Worm (Caenorhabditis elegans): ENCODE measurements around the gene C17C3.24.

Gene C17C3.24

DNA sequence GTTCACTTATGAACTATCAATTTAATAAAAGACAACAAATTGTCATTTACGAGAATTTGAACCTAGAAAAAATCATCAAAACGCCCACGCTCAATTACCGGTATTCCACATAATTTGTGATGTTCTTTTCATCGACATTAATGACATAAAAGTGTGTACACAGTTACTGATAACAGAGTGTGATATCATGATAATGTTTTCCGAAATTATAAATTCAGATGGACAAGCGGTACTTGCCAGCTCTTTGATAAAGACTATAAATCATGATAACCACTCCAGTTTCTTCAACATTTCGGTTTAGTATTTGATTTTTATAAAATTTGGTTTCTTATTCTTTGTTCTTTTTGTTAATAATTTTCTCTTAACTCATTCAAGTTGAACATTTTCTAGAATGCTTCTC, 44.2 kb upstream of the C17C3.24 start, which contains the start of gene lys-8 (continued):
- TF ChIP-seq snpc-4 (GFP tag; optimal IDR thresholded peaks at IDR 0.05) = no peak
- TF ChIP-seq snpc-4 (tag; optimal IDR thresholded peaks at IDR 0.05) = peak in 1 of 4 experiments; percentile 49
- TF ChIP-seq F39B2.1 (GFP tag; IDR thresholded peaks at IDR 0.05) = no peak
- TF ChIP-seq nfya-2 (GFP tag; IDR thresholded peaks at IDR 0.05) = no peak
- no peak for TF ChIP-seq attf-3 (GFP tag; conservative IDR thresholded peaks at IDR 0.05)
- TF ChIP-seq akir-1 (GFP tag; optimal IDR thresholded peaks at IDR 0.05) = no peak

DNA sequence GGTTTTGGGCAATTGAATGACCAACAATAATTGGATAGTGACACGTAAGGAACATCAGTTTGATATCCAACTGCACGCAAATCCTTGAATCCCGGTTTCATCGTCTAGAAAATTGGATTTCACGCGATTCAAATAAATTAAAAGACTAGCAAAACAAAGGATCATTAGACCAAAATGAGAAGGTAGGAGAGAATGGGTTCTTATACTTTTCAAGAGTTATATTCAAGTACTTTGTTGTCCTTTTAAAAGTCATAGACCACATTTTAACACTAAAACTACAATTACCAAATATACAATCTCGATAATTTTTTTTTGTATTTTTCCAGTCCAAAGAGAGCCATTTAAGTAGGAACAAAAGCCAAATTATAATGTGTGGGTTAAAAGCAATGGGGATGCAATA, 40.7 kb upstream of the C17C3.24 start, which contains the start of gene T25E4.2:
T25E4.2 (minus strand) TSS at position 101 of the 400 bp plus-strand sequence.
- TF ChIP-seq lir-1 (GFP tag; conservative IDR thresholded peaks at IDR 0.05) (no peak), nhr-90 (tag; optimal IDR thresholded peaks at IDR 0.05) (no peak), Y67H2A.10 (GFP tag; conservative IDR thresholded peaks at IDR 0.05) (no peak), T07F8.4 (tag; optimal IDR thresholded peaks at IDR 0.05) (no peak), egl-18 (GFP tag; IDR thresholded peaks at IDR 0.05) (no peak), madf-8 (GFP tag; conservative IDR thresholded peaks at IDR 0.05) (no peak), ztf-28 (GFP tag; IDR thresholded peaks at IDR 0.05) (no peak), nfya-2 (GFP tag; IDR thresholded peaks at IDR 0.05) (no peak), B0019.2 (GFP tag; conservative IDR thresholded peaks at IDR 0.05) (no peak), lin-40 (tag; optimal IDR thresholded peaks at IDR 0.05) (no peak), rec-8 (tag; optimal IDR thresholded peaks at IDR 0.05) (no peak), Y53G8AR.9 (GFP tag; conservative IDR thresholded peaks at IDR 0.05) (no peak), ama-1 (optimal IDR thresholded peaks at IDR 0.05) (no peak), ama-1 (GFP tag; optimal IDR thresholded peaks at IDR 0.05) (no peak), chd-7 (tag; optimal IDR thresholded peaks at IDR 0.05) (no peak), F22D6.2 (tag; optimal IDR thresholded peaks at IDR 0.05) (no peak), cebp-1 (GFP tag; IDR thresholded peaks at IDR 0.05) (no peak), cebp-1 (tag; optimal IDR thresholded peaks at IDR 0.05) (no peak), him-1 (tag; optimal IDR thresholded peaks at IDR 0.05) (no peak), Y56A3A.18 (GFP tag; IDR thresholded peaks at IDR 0.05) (no peak), ztf-26 (tag; optimal IDR thresholded peaks at IDR 0.05) (no peak), F49E8.2 (tag; optimal IDR thresholded peaks at IDR 0.05; ENCODE audit: insufficient read depth) (no peak)

DNA sequence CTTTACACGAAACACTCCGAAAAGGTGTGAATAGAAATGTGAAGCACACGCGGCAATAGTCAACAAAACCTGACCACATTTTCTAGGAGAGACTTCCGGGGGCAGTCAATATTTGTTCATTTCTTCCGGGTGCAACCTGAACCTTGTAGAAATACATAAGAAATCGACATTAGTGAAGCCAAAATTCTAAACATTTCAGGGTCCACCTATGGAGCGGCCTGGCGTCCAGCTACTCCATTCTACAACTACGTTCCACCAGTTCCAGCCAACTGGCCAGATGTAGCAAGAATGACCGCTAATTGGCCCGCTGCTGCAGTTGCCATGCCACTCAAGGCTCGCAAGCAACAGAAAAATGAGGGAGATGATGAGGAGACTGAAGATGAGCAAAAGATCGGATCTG, 37.7 kb upstream of the C17C3.24 start:
- TF ChIP-seq bed-1 (GFP tag; IDR thresholded peaks at IDR 0.05) (0 out of 2 replicates have a peak, but pooled peaks have one; percentile 56), nhr-179 (tag; optimal IDR thresholded peaks at IDR 0.05) (no peak)

DNA sequence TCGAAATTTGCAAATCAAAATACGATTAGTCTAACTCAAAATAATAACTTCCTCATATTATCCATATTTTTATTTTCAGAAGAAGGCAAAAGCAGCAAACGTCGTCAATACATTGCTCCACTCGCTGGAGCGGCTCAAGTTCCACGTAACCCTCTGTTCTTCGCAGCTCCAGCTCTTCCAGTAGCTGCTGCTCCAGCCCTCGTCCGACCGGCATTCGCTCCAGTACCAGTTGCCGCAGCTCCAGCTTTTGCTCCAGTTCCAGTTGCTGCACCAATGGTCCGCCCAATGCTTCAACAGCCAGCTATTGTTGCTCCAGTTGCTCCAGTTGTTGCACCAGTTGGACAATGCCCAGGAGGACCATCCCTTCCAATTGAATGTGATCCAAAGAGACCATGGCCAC, 37.1 kb upstream of the C17C3.24 start:
- TF ChIP-seq snpc-1.3 (tag; optimal IDR thresholded peaks at IDR 0.05; ENCODE audit: insufficient read depth) (no peak), athp-1 (tag; optimal IDR thresholded peaks at IDR 0.05) (no peak), ceh-100 (GFP tag; IDR thresholded peaks at IDR 0.05) (no peak), zfh-2 (GFP tag; conservative IDR thresholded peaks at IDR 0.05) (peak; percentile 74; the same call in 1 of the 2 replicates), pha-4 (tag; optimal IDR thresholded peaks at IDR 0.05) (no peak), egrh-3 (GFP tag; IDR thresholded peaks at IDR 0.05) (peak; percentile 76)

Data from whole organism, young adult.